Fruit fly (Drosophila melanogaster) whole organism: ENCODE results near the gene Fam92.

Experiments used
- CG8478 ChIP-seq: fragments of >200 bp; optimal IDR thresholded peaks from 2 replicates; lab custom pipeline; 2018; ENCODE audit warnings: inconsistent platforms
- Dll ChIP-seq: fragments of >200 bp; optimal IDR thresholded peaks from 2 replicates; lab custom pipeline; 2017
- pan ChIP-seq: fragments of >200 bp; optimal IDR thresholded peaks from 2 replicates; lab custom pipeline; 2017
- psq ChIP-seq: fragments of >200 bp; optimal IDR thresholded peaks from 2 replicates; lab custom pipeline; 2017
- usp ChIP-seq: fragments of >200 bp; optimal IDR thresholded peaks from 2 replicates; lab custom pipeline; 2017; ENCODE audit warnings: missing biosample characterization, missing genetic modification characterization, mixed read lengths

- TF ChIP-seq usp (GFP tag; lab: Kevin White, UChicago) (no peak), CG8478 (lab: Kevin White, UChicago) (no peak), psq (lab: Kevin White, UChicago) (no peak), pan (lab: Kevin White, UChicago) (no peak), Dll (lab: Kevin White, UChicago) (no peak)
Observed at dm6 chr2L:12424555-12424954, at the start of gene Fam92.
